Worm (Caenorhabditis elegans): ENCODE measurements around the gene F46C5.2.
A peak's percentile ranks its signal among the peaks of the same experiment; 100 is the strongest.

Gene F46C5.2

DNA sequence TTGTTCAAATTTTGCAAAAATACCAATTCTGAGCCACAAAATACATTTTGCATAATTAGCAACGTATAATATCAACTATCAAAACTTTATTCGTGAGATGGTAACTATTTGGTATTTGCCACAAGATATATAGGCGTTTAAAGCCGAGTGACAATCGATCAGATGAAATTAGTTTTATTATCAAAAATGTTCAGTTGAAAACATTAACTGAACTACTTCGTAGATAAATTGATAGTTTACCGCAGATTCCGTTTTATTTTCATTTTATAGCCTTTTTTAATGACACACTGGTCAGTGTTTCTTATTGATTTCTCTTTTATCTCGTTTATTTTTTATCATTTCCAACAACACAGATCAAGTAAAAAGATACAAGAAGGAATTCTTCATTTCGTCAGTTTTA is 11.9 kb downstream of the F46C5.2 start:
- TF ChIP-seq pqm-1 (tag; optimal IDR thresholded peaks at IDR 0.05) (no peak), nhr-23 (tag; optimal IDR thresholded peaks at IDR 0.05) (peak; percentile 43), nhr-43 (tag; optimal IDR thresholded peaks at IDR 0.05; ENCODE audit: poor library complexity, severe bottlenecking) (peak; percentile 33), nhr-25 (tag; optimal IDR thresholded peaks at IDR 0.05) (peak; percentile 49)

DNA sequence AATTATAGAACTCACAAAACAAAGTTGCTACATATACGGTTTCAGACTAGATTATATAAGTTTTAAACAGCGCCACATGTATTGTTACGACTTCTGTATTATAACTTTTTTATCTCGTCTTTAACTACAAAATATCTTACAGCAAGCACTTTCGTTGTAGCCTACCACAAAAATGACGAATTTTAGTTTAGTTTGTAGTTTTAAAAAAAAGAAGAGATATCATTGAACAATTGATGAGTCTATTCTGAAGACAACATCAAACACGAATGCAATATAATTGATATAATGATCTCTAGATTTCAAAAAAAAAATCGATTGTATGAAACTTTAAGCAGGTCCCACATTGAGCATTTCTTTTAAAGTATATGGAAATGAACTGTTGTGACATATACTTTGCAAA is 14.9 kb downstream of the F46C5.2 start:
- TF ChIP-seq nhr-43 (tag; optimal IDR thresholded peaks at IDR 0.05; ENCODE audit: poor library complexity, severe bottlenecking) (peak; percentile 25), elt-3 (tag; optimal IDR thresholded peaks at IDR 0.05) (peak in 1 of 3 experiments; percentile 20), nhr-23 (tag; optimal IDR thresholded peaks at IDR 0.05) (no peak), ZK546.5 (tag; optimal IDR thresholded peaks at IDR 0.05) (no peak), lsy-12 (tag; optimal IDR thresholded peaks at IDR 0.05) (no peak), ceh-16 (tag; optimal IDR thresholded peaks at IDR 0.05) (no peak), elt-1 (tag; optimal IDR thresholded peaks at IDR 0.05) (no peak), ceh-9 (tag; optimal IDR thresholded peaks at IDR 0.05) (no peak), nhr-77 (tag; optimal IDR thresholded peaks at IDR 0.05) (no peak), aly-2 (tag; optimal IDR thresholded peaks at IDR 0.05) (no peak), tbx-2 (tag; optimal IDR thresholded peaks at IDR 0.05) (no peak)

DNA sequence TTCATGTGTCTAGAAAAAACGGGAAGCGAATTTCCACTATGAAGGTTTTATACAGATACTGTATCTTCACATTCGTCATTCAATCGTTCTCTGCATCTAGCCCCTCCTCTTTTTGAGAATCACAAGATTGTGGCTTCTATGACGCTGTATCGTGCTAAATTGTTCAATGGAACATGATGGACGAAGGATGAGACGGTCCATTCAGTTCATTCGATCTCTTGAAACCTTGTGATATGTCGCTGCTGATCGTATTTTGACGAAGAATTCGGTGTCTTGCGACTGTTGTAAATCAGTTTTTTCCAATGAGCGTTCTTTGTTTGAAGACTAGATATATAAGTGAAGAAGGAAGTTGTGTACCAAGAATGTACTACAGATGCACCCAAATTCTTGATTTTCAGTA is 15.4 kb downstream of the F46C5.2 start:
- no peak for TF ChIP-seq fkh-10 (GFP tag; optimal IDR thresholded peaks at IDR 0.05)
- TF ChIP-seq elt-2 (tag; optimal IDR thresholded peaks at IDR 0.05) = no peak
- no peak for TF ChIP-seq nhr-67 (tag; optimal IDR thresholded peaks at IDR 0.05)
- no peak for TF ChIP-seq unc-62 (GFP tag; optimal IDR thresholded peaks at IDR 0.05)
- peak; percentile 22 for TF ChIP-seq lin-39 (tag; optimal IDR thresholded peaks at IDR 0.05)
- no peak for TF ChIP-seq lsy-12 (tag; optimal IDR thresholded peaks at IDR 0.05)
- TF ChIP-seq snpc-4 (tag; optimal IDR thresholded peaks at IDR 0.05) = no peak
- TF ChIP-seq egl-27 (tag; optimal IDR thresholded peaks at IDR 0.05) = no peak
- TF ChIP-seq fkh-2 (tag; optimal IDR thresholded peaks at IDR 0.05) = no peak
- no peak for TF ChIP-seq daf-12 (tag; optimal IDR thresholded peaks at IDR 0.05)
- TF ChIP-seq nhr-28 (tag; optimal IDR thresholded peaks at IDR 0.05) = no peak
- no peak for TF ChIP-seq ceh-16 (tag; optimal IDR thresholded peaks at IDR 0.05)
- TF ChIP-seq nfya-1 (tag; optimal IDR thresholded peaks at IDR 0.05; ENCODE audit: insufficient read depth) = peak; percentile 21
- TF ChIP-seq skn-1 (tag; optimal IDR thresholded peaks at IDR 0.05) = no peak
- TF ChIP-seq ceh-82 (tag; optimal IDR thresholded peaks at IDR 0.05) = no peak
- no peak for TF ChIP-seq eor-1 (tag; optimal IDR thresholded peaks at IDR 0.05)
- no peak for TF ChIP-seq nhr-77 (tag; optimal IDR thresholded peaks at IDR 0.05)
- TF ChIP-seq zag-1 (tag; optimal IDR thresholded peaks at IDR 0.05) = no peak
- peak; percentile 73 for TF ChIP-seq nhr-25 (tag; optimal IDR thresholded peaks at IDR 0.05)
- no peak for TF ChIP-seq ZK546.5 (tag; optimal IDR thresholded peaks at IDR 0.05)
- no peak for TF ChIP-seq fos-1 (tag; optimal IDR thresholded peaks at IDR 0.05)
- no peak for TF ChIP-seq tbx-2 (tag; optimal IDR thresholded peaks at IDR 0.05)
- no peak for TF ChIP-seq aly-2 (tag; optimal IDR thresholded peaks at IDR 0.05)
- no peak for TF ChIP-seq ceh-9 (tag; optimal IDR thresholded peaks at IDR 0.05)
- no peak for TF ChIP-seq ama-1 (optimal IDR thresholded peaks at IDR 0.05)
- TF ChIP-seq nhr-237 (tag; optimal IDR thresholded peaks at IDR 0.05) = no peak
- TF ChIP-seq nhr-23 (tag; optimal IDR thresholded peaks at IDR 0.05) = peak; percentile 86
- peak; percentile 55 for TF ChIP-seq elt-1 (tag; optimal IDR thresholded peaks at IDR 0.05)
- TF ChIP-seq ztf-4 (tag; optimal IDR thresholded peaks at IDR 0.05) = no peak
- peak; percentile 30 for TF ChIP-seq nhr-76 (tag; optimal IDR thresholded peaks at IDR 0.05)
- no peak for TF ChIP-seq mml-1 (tag; optimal IDR thresholded peaks at IDR 0.05)
- TF ChIP-seq nhr-12 (tag; optimal IDR thresholded peaks at IDR 0.05) = no peak
- peak; percentile 98 for TF ChIP-seq nhr-43 (tag; optimal IDR thresholded peaks at IDR 0.05; ENCODE audit: poor library complexity, severe bottlenecking)
- TF ChIP-seq lin-15B (tag; optimal IDR thresholded peaks at IDR 0.05) = no peak
- TF ChIP-seq nhr-11 (tag; optimal IDR thresholded peaks at IDR 0.05) = peak; percentile 30
- no peak for TF ChIP-seq mdl-1 (tag; optimal IDR thresholded peaks at IDR 0.05)
- TF ChIP-seq sea-2 (GFP tag; optimal IDR thresholded peaks at IDR 0.05) = no peak
- no peak for TF ChIP-seq pqm-1 (tag; optimal IDR thresholded peaks at IDR 0.05)
- TF ChIP-seq ztf-11 (tag; optimal IDR thresholded peaks at IDR 0.05) = no peak
- peak in 2 of 3 experiments; percentile 60 to 88 for TF ChIP-seq elt-3 (tag; optimal IDR thresholded peaks at IDR 0.05)
- TF ChIP-seq jun-1 (tag; optimal IDR thresholded peaks at IDR 0.05) = peak; percentile 61
- no peak for TF ChIP-seq pha-4 (tag; optimal IDR thresholded peaks at IDR 0.05)
- no peak for TF ChIP-seq R02D3.7 (tag; optimal IDR thresholded peaks at IDR 0.05)
- peak; percentile 27 for TF ChIP-seq ceh-28 (tag; optimal IDR thresholded peaks at IDR 0.05)
- no peak for TF ChIP-seq egl-5 (tag; optimal IDR thresholded peaks at IDR 0.05)
- TF ChIP-seq unc-39 (tag; optimal IDR thresholded peaks at IDR 0.05) = no peak
- no peak for TF ChIP-seq hmg-11 (tag; optimal IDR thresholded peaks at IDR 0.05)

Data from whole organism, L3 larva.